Fruit fly (Drosophila melanogaster) whole organism, embryonic: ENCODE measurements around the gene CG7101.
A peak's percentile ranks its signal among the peaks of the same experiment; 100 is the strongest.

Experiments used
- ATbp ChIP-seq: fragments of 200-800 bp; sonication (Bioruptor generic); optimal IDR thresholded peaks from 2 replicates; lab custom pipeline; 2017; ENCODE audit warnings: missing biosample characterization, mild to moderate bottlenecking, missing genetic modification characterization, missing genetic modification reagents
- CG10147 ChIP-seq: fragments of 200-800 bp; sonication (Bioruptor generic); optimal IDR thresholded peaks from 2 replicates; lab custom pipeline; 2019; ENCODE audit warnings: missing biosample characterization, mild to moderate bottlenecking, missing genetic modification characterization, moderate library complexity
- CG11560 ChIP-seq: fragments of 200-800 bp; sonication (Bioruptor generic); IDR thresholded peaks from 3 replicates; pipeline ENCODE4 v1.3.6; 2022; ENCODE audit warnings: missing biosample characterization, missing genetic modification characterization
- CG12219 ChIP-seq: fragments of 200-800 bp; sonication (Bioruptor generic); optimal IDR thresholded peaks from 3 replicates; lab custom pipeline; 2018; ENCODE audit warnings: missing biosample characterization, mild to moderate bottlenecking, missing genetic modification characterization
- CG1233 ChIP-seq: fragments of 200-800 bp; sonication (Bioruptor generic); optimal IDR thresholded peaks from 4 replicates; lab custom pipeline; 2018; ENCODE audit warnings: missing biosample characterization, mild to moderate bottlenecking, missing genetic modification characterization
- CG12744 ChIP-seq: fragments of 200-800 bp; sonication (Bioruptor generic); optimal IDR thresholded peaks from 2 replicates; lab custom pipeline; 2016; ENCODE audit warnings: missing biosample characterization, missing genetic modification characterization
- CG12942 ChIP-seq: fragments of 200-800 bp; sonication (Bioruptor generic); optimal IDR thresholded peaks from 3 replicates; lab custom pipeline; 2016; ENCODE audit warnings: missing biosample characterization, missing genetic modification characterization
- CG13775 ChIP-seq: fragments of 200-800 bp; sonication (Bioruptor generic); optimal IDR thresholded peaks from 3 replicates; lab custom pipeline; 2017; ENCODE audit warnings: missing biosample characterization, mild to moderate bottlenecking, missing genetic modification characterization
- CG15696 ChIP-seq: fragments of 200-800 bp; sonication (Bioruptor generic); optimal IDR thresholded peaks from 2 replicates; lab custom pipeline; 2019; ENCODE audit warnings: missing biosample characterization, mild to moderate bottlenecking, missing genetic modification characterization, moderate library complexity
- CG16813 ChIP-seq: fragments of 200-800 bp; sonication (Bioruptor generic); IDR thresholded peaks from 3 replicates; pipeline ENCODE4 v1.3.6; 2022; ENCODE audit warnings: missing biosample characterization, missing genetic modification characterization; ENCODE audit not compliant: partially characterized antibody
- CG17328 ChIP-seq: fragments of 200-800 bp; sonication (Bioruptor generic); IDR thresholded peaks from 2 replicates; pipeline ENCODE4 v1.3.6; 2022; ENCODE audit warnings: missing biosample characterization, missing genetic modification characterization
- CG17361 ChIP-seq: fragments of 200-800 bp; sonication (Bioruptor generic); IDR thresholded peaks from 3 replicates; pipeline ENCODE4 v1.3.6; 2022; ENCODE audit warnings: missing biosample characterization, missing genetic modification characterization
- CG30403 ChIP-seq: fragments of 200-800 bp; sonication (Bioruptor generic); optimal IDR thresholded peaks from 3 replicates; lab custom pipeline; 2016; ENCODE audit warnings: missing biosample characterization, missing genetic modification characterization
- CG3163 ChIP-seq: fragments of 200-800 bp; sonication (Bioruptor generic); optimal IDR thresholded peaks from 3 replicates; lab custom pipeline; 2016; ENCODE audit warnings: missing biosample characterization, missing genetic modification characterization
- CG33213 ChIP-seq: fragments of 200-800 bp; sonication (Bioruptor generic); optimal IDR thresholded peaks from 3 replicates; lab custom pipeline; 2016; ENCODE audit warnings: missing biosample characterization, missing genetic modification characterization
- CG4282 ChIP-seq: fragments of 200-800 bp; sonication (Bioruptor generic); optimal IDR thresholded peaks from 2 replicates; lab custom pipeline; 2016; ENCODE audit warnings: missing biosample characterization, missing genetic modification characterization
- CG4617 ChIP-seq: fragments of 200-800 bp; sonication (Bioruptor generic); optimal IDR thresholded peaks from 3 replicates; lab custom pipeline; 2016; ENCODE audit warnings: missing biosample characterization, missing genetic modification characterization, borderline replicate concordance
- CG6254 ChIP-seq: fragments of 200-800 bp; sonication (Bioruptor generic); optimal IDR thresholded peaks from 3 replicates; lab custom pipeline; 2017; ENCODE audit warnings: mild to moderate bottlenecking, missing biosample characterization, missing genetic modification reagents, missing genetic modification characterization
- CG7271 ChIP-seq: fragments of 200-800 bp; sonication (Bioruptor generic); optimal IDR thresholded peaks from 2 replicates; lab custom pipeline; 2018; ENCODE audit warnings: missing biosample characterization, mild to moderate bottlenecking, missing genetic modification characterization, moderate library complexity
- CG7839 ChIP-seq: fragments of 200-800 bp; sonication (Bioruptor generic); optimal IDR thresholded peaks from 3 replicates; lab custom pipeline; 2018; ENCODE audit warnings: missing biosample characterization, mild to moderate bottlenecking, missing genetic modification characterization, moderate library complexity
- CG8290 ChIP-seq, 3 experiments: fragments of 200-800 bp; sonication (Bioruptor generic); optimal IDR thresholded peaks; 2 replicates each; lab custom pipeline; 2016 to 2019; ENCODE audit warnings: missing biosample characterization in 3 of 3, missing genetic modification characterization in 3 of 3, mild to moderate bottlenecking in 2 of 3, moderate library complexity in 1 of 3
- CkIIα-i1 ChIP-seq: fragments of 200-800 bp; sonication (Bioruptor generic); IDR thresholded peaks from 2 replicates; pipeline ENCODE4 v1.3.6; 2022; ENCODE audit warnings: missing biosample characterization, missing genetic modification characterization
- HHEX ChIP-seq: fragments of 200-800 bp; sonication (Bioruptor generic); optimal IDR thresholded peaks from 3 replicates; lab custom pipeline; 2017; ENCODE audit warnings: missing biosample characterization, mild to moderate bottlenecking, missing genetic modification characterization, missing genetic modification reagents
- HLH3B ChIP-seq: fragments of 200-800 bp; sonication (Bioruptor generic); IDR thresholded peaks from 2 replicates; pipeline ENCODE4 v1.3.6; 2022; ENCODE audit warnings: missing biosample characterization, missing genetic modification characterization
- Hmr ChIP-seq: fragments of 200-800 bp; sonication (Bioruptor generic); optimal IDR thresholded peaks from 3 replicates; lab custom pipeline; 2017; ENCODE audit warnings: mild to moderate bottlenecking, missing biosample characterization, missing genetic modification reagents, missing genetic modification characterization
- Kr ChIP-seq: fragments of 200-800 bp; sonication (Bioruptor generic); optimal IDR thresholded peaks from 2 replicates; lab custom pipeline; 2017; ENCODE audit warnings: missing biosample characterization, mild to moderate bottlenecking, missing genetic modification characterization
- NC2α ChIP-seq: fragments of 200-800 bp; sonication (Bioruptor generic); optimal IDR thresholded peaks from 2 replicates; lab custom pipeline; 2016; ENCODE audit warnings: missing biosample characterization, missing genetic modification characterization
- NfI ChIP-seq: fragments of 200-800 bp; sonication (Bioruptor generic); optimal IDR thresholded peaks from 3 replicates; lab custom pipeline; 2018; ENCODE audit warnings: missing biosample characterization, mild to moderate bottlenecking, missing genetic modification characterization, moderate library complexity
- Optix ChIP-seq: fragments of 200-800 bp; sonication (Bioruptor generic); IDR thresholded peaks from 3 replicates; pipeline ENCODE4 v1.3.6; 2022; ENCODE audit warnings: missing biosample characterization, missing genetic modification characterization
- br ChIP-seq: fragments of >200 bp; optimal IDR thresholded peaks from 2 replicates; lab custom pipeline; 2017
- emc ChIP-seq: fragments of 200-800 bp; sonication (Bioruptor generic); optimal IDR thresholded peaks from 2 replicates; lab custom pipeline; 2016; ENCODE audit warnings: missing biosample characterization, missing genetic modification characterization
- eve ChIP-seq, 2 experiments: fragments of >200 bp; optimal IDR thresholded peaks; 2 replicates each; lab custom pipeline; 2017; ENCODE audit warnings: missing biosample characterization in 2 of 2, missing genetic modification characterization in 2 of 2
- fu2 ChIP-seq: fragments of 200-800 bp; sonication (Bioruptor generic); optimal IDR thresholded peaks from 2 replicates; lab custom pipeline; 2016; ENCODE audit warnings: missing biosample characterization, missing genetic modification characterization
- gce ChIP-seq: fragments of 200-800 bp; sonication (Bioruptor generic); IDR thresholded peaks from 3 replicates; pipeline ENCODE4 v1.3.6; 2022; ENCODE audit warnings: missing biosample characterization, missing genetic modification characterization
- grau ChIP-seq: fragments of 200-800 bp; optimal IDR thresholded peaks from 3 replicates; lab custom pipeline; 2019; ENCODE audit warnings: missing biosample characterization, mild to moderate bottlenecking, missing genetic modification characterization, moderate library complexity
- grn ChIP-seq: fragments of 200-800 bp; sonication (Bioruptor generic); optimal IDR thresholded peaks from 3 replicates; lab custom pipeline; 2017; ENCODE audit warnings: missing biosample characterization, missing genetic modification characterization
- gsb-n ChIP-seq: fragments of 200-800 bp; sonication (Bioruptor generic); optimal IDR thresholded peaks from 3 replicates; lab custom pipeline; 2018; ENCODE audit warnings: missing biosample characterization, mild to moderate bottlenecking, missing genetic modification characterization
- hkb ChIP-seq, 2 experiments: fragments of 200-800 bp in 1 of 2; fragments of >200 bp in 1 of 2; sonication (Bioruptor generic) in 1 of 2; IDR thresholded peaks in 1 of 2; optimal IDR thresholded peaks in 1 of 2; 2 replicates each; pipeline versions ENCODE4 v1.3.6 to Lab custom; 2017 to 2022; ENCODE audit warnings: missing biosample characterization in 1 of 2, missing genetic modification characterization in 1 of 2
- jing ChIP-seq: fragments of 200-800 bp; sonication (Bioruptor generic); optimal IDR thresholded peaks from 2 replicates; lab custom pipeline; 2018; ENCODE audit warnings: missing biosample characterization, mild to moderate bottlenecking, missing genetic modification characterization
- maf-S ChIP-seq: fragments of 200-800 bp; sonication (Bioruptor generic); optimal IDR thresholded peaks from 2 replicates; lab custom pipeline; 2016; ENCODE audit warnings: missing biosample characterization, missing genetic modification characterization
- sim ChIP-seq: fragments of 200-800 bp; sonication (Bioruptor generic); IDR thresholded peaks from 2 replicates; pipeline ENCODE4 v1.3.6; 2022; ENCODE audit warnings: missing biosample characterization, missing genetic modification characterization
- so ChIP-seq: fragments of 200-800 bp; sonication (Bioruptor generic); IDR thresholded peaks from 3 replicates; pipeline ENCODE4 v1.3.6; 2022; ENCODE audit warnings: missing biosample characterization, missing genetic modification characterization
- sqz ChIP-seq: fragments of 200-800 bp; sonication (Bioruptor generic); optimal IDR thresholded peaks from 3 replicates; lab custom pipeline; 2018; ENCODE audit warnings: missing biosample characterization, mild to moderate bottlenecking, missing genetic modification characterization
- tna ChIP-seq: fragments of 200-800 bp; sonication (Bioruptor generic); IDR thresholded peaks from 2 replicates; pipeline ENCODE4 v1.3.6; 2022; ENCODE audit warnings: missing biosample characterization, missing genetic modification characterization; ENCODE audit not compliant: partially characterized antibody
- ttk ChIP-seq: fragments of 200-800 bp; sonication (Bioruptor generic); IDR thresholded peaks from 2 replicates; pipeline ENCODE4 v2.1.2; 2022; ENCODE audit warnings: missing biosample characterization, missing genetic modification characterization
- unc-4 ChIP-seq: fragments of 200-800 bp; sonication (Bioruptor generic); IDR thresholded peaks from 2 replicates; pipeline ENCODE4 v1.3.6; 2022; ENCODE audit warnings: missing biosample characterization, missing genetic modification characterization; ENCODE audit not compliant: partially characterized antibody
- vnd ChIP-seq: fragments of 200-800 bp; sonication (Bioruptor generic); IDR thresholded peaks from 3 replicates; pipeline ENCODE4 v1.3.6; 2022; ENCODE audit warnings: missing biosample characterization, missing genetic modification characterization; ENCODE audit not compliant: partially characterized antibody
- vvl ChIP-seq: fragments of 200-800 bp; sonication (Bioruptor generic); IDR thresholded peaks from 2 replicates; pipeline ENCODE4 v1.3.6; 2022; ENCODE audit warnings: missing biosample characterization, missing genetic modification characterization

The CG7101 gene

DNA sequence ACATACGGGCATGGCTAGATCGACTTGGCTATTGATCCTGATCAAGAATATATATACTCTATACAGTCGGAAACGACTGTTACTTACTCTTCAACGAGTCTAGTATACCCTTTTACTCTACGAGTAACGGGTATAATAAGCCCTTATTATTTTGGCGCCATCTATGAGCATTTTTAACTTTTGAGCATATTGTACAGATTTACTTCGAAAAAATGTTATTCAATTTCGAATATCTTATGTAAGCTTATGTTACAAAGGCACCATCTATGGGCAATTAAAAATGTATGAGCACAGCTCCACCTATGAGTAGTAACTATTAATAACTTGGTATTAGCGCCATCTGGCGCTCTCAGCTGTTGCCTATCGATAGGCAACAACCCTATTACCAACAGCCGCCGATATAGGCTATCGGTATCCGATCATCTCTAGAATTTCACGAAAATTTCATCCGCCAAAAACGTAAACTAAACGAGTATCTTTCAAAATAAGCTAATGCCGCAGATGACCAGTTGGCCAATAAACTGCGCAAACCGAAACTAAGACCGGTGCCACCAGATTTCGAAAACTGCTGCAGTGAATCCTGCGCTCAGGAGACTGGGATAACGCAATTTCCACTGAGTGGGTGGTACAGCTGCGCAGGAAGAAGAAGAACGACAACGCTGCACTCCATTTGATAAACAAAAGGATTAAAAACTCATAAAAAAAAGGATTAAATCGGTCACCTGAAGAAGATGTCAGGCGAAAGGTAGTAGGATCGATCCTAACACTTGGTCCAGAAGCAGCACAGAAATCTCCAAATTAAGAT lies 13.0 kb downstream of the CG7101 start, which contains the start of gene htk (continued):
- TF ChIP-seq Optix (GFP tag; lab: Robert Waterston, UW): peak; percentile 54; the same call in 2 of the 3 replicates
- peak; percentile 66 for TF ChIP-seq CG3163
- no peak for TF ChIP-seq so (GFP tag; lab: Robert Waterston, UW)
- TF ChIP-seq CG8290 (GFP tag; optimal IDR thresholded peaks at IDR 0.05; lab: Kevin White, UChicago): peak; percentile 87
- TF ChIP-seq CG8290 (tag; optimal IDR thresholded peaks at IDR 0.05; lab: Kevin White, UChicago): peak; percentile 52 to 88
- TF ChIP-seq Kr (GFP tag; lab: Kevin White, UChicago): peak; percentile 57
- peak; percentile 51 for TF ChIP-seq CG4282 (GFP tag; lab: Kevin White, UChicago)
- TF ChIP-seq sim: no peak
- TF ChIP-seq maf-S (GFP tag; lab: Kevin White, UChicago): peak; percentile 62
- TF ChIP-seq CG7839: peak; percentile 70
- peak; percentile 52 for TF ChIP-seq emc (GFP tag; lab: Kevin White, UChicago)
- TF ChIP-seq unc-4 (GFP tag; lab: Robert Waterston, UW): peak; percentile 93
- peak; percentile 64 for TF ChIP-seq NC2α (GFP tag; lab: Kevin White, UChicago)
- TF ChIP-seq br: no peak
- TF ChIP-seq CkIIα-i1: no peak
- TF ChIP-seq ATbp (GFP tag; lab: Kevin White, UChicago): peak; percentile 56
- TF ChIP-seq grn (GFP tag; lab: Kevin White, UChicago): no peak
- no peak for TF ChIP-seq jing (GFP tag; lab: Kevin White, UChicago)
- TF ChIP-seq HHEX (GFP tag; lab: Kevin White, UChicago): peak; percentile 53
- TF ChIP-seq CG11560 (tag; lab: Robert Waterston, UW): peak; percentile 81
- no peak for TF ChIP-seq hkb (optimal IDR thresholded peaks at IDR 0.05; lab: Kevin White, UChicago)
- TF ChIP-seq hkb (GFP tag; IDR thresholded peaks at IDR 0.05; lab: Robert Waterston, UW): peak; percentile 62
- peak; percentile 33 for TF ChIP-seq gsb-n (tag; lab: Kevin White, UChicago)
- TF ChIP-seq tna (GFP tag; lab: Robert Waterston, UW): peak; percentile 75
- peak; percentile 77 for TF ChIP-seq vnd
- TF ChIP-seq CG6254: no peak
- no peak for TF ChIP-seq CG12219 (GFP tag; lab: Kevin White, UChicago)
- TF ChIP-seq fu2 (GFP tag; lab: Kevin White, UChicago): peak; percentile 61
- TF ChIP-seq CG17361 (GFP tag; lab: Robert Waterston, UW): peak; percentile 76
- peak; percentile 64 for TF ChIP-seq CG17328 (GFP tag; lab: Robert Waterston, UW)
- TF ChIP-seq HLH3B (GFP tag; lab: Robert Waterston, UW): peak; percentile 61
- TF ChIP-seq CG12744 (GFP tag; lab: Kevin White, UChicago): peak; percentile 74
- TF ChIP-seq ttk (GFP tag; lab: Robert Waterston, UW): no peak
- TF ChIP-seq vvl (GFP tag; lab: Robert Waterston, UW): peak; percentile 88
- peak; percentile 67; the same call in 2 of the 3 replicates for TF ChIP-seq gce
- peak; percentile 24 for TF ChIP-seq CG1233
- TF ChIP-seq sqz: no peak
- TF ChIP-seq CG13775 (GFP tag; lab: Kevin White, UChicago): peak; percentile 40
- TF ChIP-seq grau: peak; percentile 71
- peak; percentile 78 for TF ChIP-seq CG15696 (tag; lab: Kevin White, UChicago)
- TF ChIP-seq CG30403 (GFP tag; lab: Kevin White, UChicago): peak; percentile 75
- peak; percentile 80 for TF ChIP-seq CG33213
- peak; percentile 22 for TF ChIP-seq CG10147 (GFP tag; lab: Kevin White, UChicago)
- peak; percentile 78 for TF ChIP-seq CG4617 (GFP tag; lab: Kevin White, UChicago)
- TF ChIP-seq CG12942 (GFP tag; lab: Kevin White, UChicago): peak; percentile 53
- peak; percentile 75 for TF ChIP-seq Hmr (GFP tag; lab: Kevin White, UChicago)
- no peak for TF ChIP-seq eve (GFP tag; optimal IDR thresholded peaks at IDR 0.05; lab: Kevin White, UChicago)
- TF ChIP-seq CG7271 (tag; lab: Kevin White, UChicago): peak; percentile 39
- TF ChIP-seq NfI (GFP tag; lab: Kevin White, UChicago): peak; percentile 74
- TF ChIP-seq CG16813 (GFP tag; lab: Robert Waterston, UW): peak; percentile 87
